Fruit fly (Drosophila melanogaster) whole organism, larva: ENCODE measurements around the gene Elal.
A peak's percentile ranks its signal among the peaks of the same experiment; 100 is the strongest.

Source experiments
- noc ChIP-seq: fragments of 200-800 bp; sonication (Bioruptor generic); optimal IDR thresholded peaks from 3 replicates; lab custom pipeline; 2019; ENCODE audit warnings: missing biosample characterization, mild to moderate bottlenecking, missing genetic modification characterization, moderate library complexity

The Elal gene

dm6 chr3R:24890919-24891318 is 25.8 kb downstream of the Elal start:
- peak; percentile 21 for TF ChIP-seq noc

- TF ChIP-seq noc, result peak; percentile 91
These were observed 28.3 kb downstream of the Elal start for dm6 chr3R:24893320-24893955.

- no peak for TF ChIP-seq noc
These were observed 29.5 kb downstream of the Elal start, which contains the start of the genes CG31121 and CG11069 for dm6 chr3R:24894419-24895206. CG31121 (minus strand) TSS chr3R:24894605. CG11069 (plus strand) TSS chr3R:24894742.

- no peak for TF ChIP-seq noc
These were observed 35.7 kb downstream of the Elal start, which contains the start of gene CG10845 for dm6 chr3R:24900816-24901215. CG10845 (plus strand) TSS chr3R:24901116.

dm6 chr3R:24905959-24906634 is 40.9 kb downstream of the Elal start, which contains the start of gene CG13643:
CG13643 (minus strand) TSS chr3R:24906004.
- no peak for TF ChIP-seq noc

- no peak for TF ChIP-seq noc
These were observed 41.5 kb downstream of the Elal start for dm6 chr3R:24906648-24907047.

dm6 chr3R:24908034-24908433 is 42.9 kb downstream of the Elal start:
- no peak for TF ChIP-seq noc

dm6 chr3R:24910097-24910496 is 44.9 kb downstream of the Elal start:
- no peak for TF ChIP-seq noc

dm6 chr3R:24914864-24915263 is 49.7 kb downstream of the Elal start:
- TF ChIP-seq noc, result no peak
